Worm (Caenorhabditis elegans) whole organism, early embryonic: Measurements from ENCODE around the gene era-1.

Experiments
- B0310.2 ChIP-seq: sonication (generic microtip); optimal IDR thresholded peaks from 2 replicates; lab custom pipeline; 2016; ENCODE audit warnings: mild to moderate bottlenecking, missing genetic modification characterization, missing compliant biosample characterization
- F13C5.2 ChIP-seq: sonication (generic microtip); optimal IDR thresholded peaks from 2 replicates; lab custom pipeline; 2017; ENCODE audit warnings: mild to moderate bottlenecking, missing genetic modification characterization, inconsistent platforms, missing compliant biosample characterization
- ama-1 ChIP-seq: fragments of 150-350 bp; optimal IDR thresholded peaks from 2 replicates; lab custom pipeline; 2014
- ceh-13 ChIP-seq: fragments of 200-800 bp; sonication (Bioruptor generic); optimal IDR thresholded peaks from 2 replicates; lab custom pipeline; 2018; ENCODE audit warnings: mild to moderate bottlenecking, missing genetic modification characterization, missing compliant biosample characterization
- ets-7 ChIP-seq: sonication (generic microtip); optimal IDR thresholded peaks from 2 replicates; lab custom pipeline; 2016; ENCODE audit warnings: missing genotype, missing genetic modification characterization, missing compliant biosample characterization
- hmbx-1 ChIP-seq: sonication (generic microtip); optimal IDR thresholded peaks from 2 replicates; lab custom pipeline; 2016; ENCODE audit warnings: mild to moderate bottlenecking, missing genetic modification characterization, missing compliant biosample characterization
- hmg-4 ChIP-seq: fragments of 200-800 bp; sonication (Bioruptor generic); optimal IDR thresholded peaks from 2 replicates; lab custom pipeline; 2018; ENCODE audit warnings: mild to moderate bottlenecking, missing genetic modification characterization, missing compliant biosample characterization
- tbx-11 ChIP-seq: fragments of 200-800 bp; sonication (Bioruptor generic); IDR thresholded peaks from 2 replicates; pipeline ENCODE4 v1.3.6; 2022; ENCODE audit warnings: missing genetic modification characterization, missing compliant biosample characterization
- tbx-37 ChIP-seq: fragments of 200-800 bp; sonication (Bioruptor generic); conservative IDR thresholded peaks from 2 replicates; pipeline ENCODE4 v1.3.6; 2022; ENCODE audit warnings: missing genetic modification reagents, missing genetic modification characterization, missing compliant biosample characterization
- tra-4 ChIP-seq: sonication (generic microtip); optimal IDR thresholded peaks from 2 replicates; lab custom pipeline; 2017; ENCODE audit warnings: missing genetic modification characterization, missing compliant biosample characterization

- TF ChIP-seq ama-1 (lab: Kevin White, UChicago) (no peak), hmg-4 (GFP tag; lab: Kevin White, UChicago) (no peak), tbx-11 (GFP tag; lab: Robert Waterston, UW) (no peak), F13C5.2 (tag; lab: Kevin White, UChicago) (no peak), ceh-13 (GFP tag; lab: Kevin White, UChicago) (no peak), tra-4 (tag; lab: Kevin White, UChicago) (no peak), B0310.2 (tag; lab: Kevin White, UChicago) (no peak), hmbx-1 (tag; lab: Kevin White, UChicago) (no peak), ets-7 (tag; lab: Kevin White, UChicago) (no peak), tbx-37 (no peak)
These were observed 41.2 kb upstream of the era-1 start for ce11 chrV:6661658-6662057.
